Worm (Caenorhabditis elegans) whole organism, midembryonic: ENCODE results near the gene acds-10.

Source experiments
- flt-1 ChIP-seq: fragments of 200-800 bp; sonication (Bioruptor generic); IDR thresholded peaks from 2 replicates; pipeline ENCODE4 v1.3.6; 2022; ENCODE audit warnings: missing genetic modification characterization, missing compliant biosample characterization
- klf-2 ChIP-seq: fragments of 200-800 bp; sonication (Bioruptor generic); conservative IDR thresholded peaks from 2 replicates; pipeline ENCODE4 v1.3.6; 2022; ENCODE audit warnings: missing genetic modification reagents, missing genetic modification characterization, missing compliant biosample characterization
- ztf-23 ChIP-seq: fragments of 200-800 bp; sonication (Bioruptor generic); IDR thresholded peaks from 2 replicates; pipeline ENCODE4 v1.3.6; 2022; ENCODE audit warnings: missing genetic modification reagents, missing genetic modification characterization, missing compliant biosample characterization
- ztf-29 ChIP-seq: fragments of 200-800 bp; sonication (Bioruptor generic); IDR thresholded peaks from 2 replicates; pipeline ENCODE4 v1.3.6; 2022; ENCODE audit warnings: missing genetic modification reagents, missing genetic modification characterization, missing compliant biosample characterization

DNA sequence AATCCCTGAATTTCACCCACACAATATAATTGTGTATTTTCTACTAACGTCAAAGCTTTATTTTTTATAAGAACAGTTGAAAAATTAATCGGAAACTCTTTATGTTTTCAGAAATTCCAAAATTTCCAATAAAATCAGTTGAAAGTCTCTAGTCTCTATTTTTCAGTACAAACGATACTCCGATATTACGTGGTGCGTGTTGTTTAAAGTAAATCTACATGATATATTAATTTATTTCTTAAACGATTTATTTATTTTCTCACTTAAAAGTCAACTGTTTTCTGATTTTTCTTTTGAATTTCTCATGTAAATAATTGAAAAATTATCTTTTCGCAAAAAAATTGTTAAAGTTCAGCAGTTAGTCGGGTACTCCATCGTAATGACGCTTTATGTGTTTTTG lies 35.4 kb upstream of the acds-10 start:
- TF ChIP-seq flt-1 (no peak), klf-2 (no peak), ztf-23 (GFP tag; lab: Robert Waterston, UW) (no peak), ztf-29 (GFP tag; lab: Robert Waterston, UW) (no peak)
